Worm (Caenorhabditis elegans) whole organism, L2 larva: ENCODE results near the gene str-211.

Experiments
- Y55F3AM.14 ChIP-seq: fragments of 200-800 bp; sonication (Bioruptor generic); optimal IDR thresholded peaks from 2 replicates; lab custom pipeline; 2018; ENCODE audit warnings: mild to moderate bottlenecking, missing genetic modification characterization, missing compliant biosample characterization
- ama-1 ChIP-seq: fragments of 150-350 bp; optimal IDR thresholded peaks from 2 replicates; lab custom pipeline; 2018; ENCODE audit warnings: inconsistent platforms
- fos-1 ChIP-seq: fragments of 150-350 bp; optimal IDR thresholded peaks from 2 replicates; lab custom pipeline; 2014; ENCODE audit warnings: missing biosample characterization, missing genetic modification characterization
- lin-11 ChIP-seq: fragments of 150-350 bp; sonication (generic microtip); optimal IDR thresholded peaks from 2 replicates; lab custom pipeline; 2014; ENCODE audit warnings: missing biosample characterization, missing genetic modification characterization, inconsistent platforms, mixed read lengths
- lin-13 ChIP-seq: fragments of 150-350 bp; optimal IDR thresholded peaks from 2 replicates; lab custom pipeline; 2014; ENCODE audit warnings: missing biosample characterization, missing genetic modification reagents, missing genetic modification characterization
- nhr-12 ChIP-seq: fragments of 150-350 bp; optimal IDR thresholded peaks from 2 replicates; lab custom pipeline; 2014; ENCODE audit warnings: missing biosample characterization, missing genetic modification characterization
- sma-3 ChIP-seq: sonication (generic microtip); optimal IDR thresholded peaks from 2 replicates; lab custom pipeline; 2016; ENCODE audit warnings: missing genetic modification reagents, missing genetic modification characterization, missing compliant biosample characterization
- snpc-4 ChIP-seq: fragments of 150-350 bp; optimal IDR thresholded peaks from 2 replicates; lab custom pipeline; 2014; ENCODE audit warnings: missing biosample characterization, missing genetic modification characterization
- zag-1 ChIP-seq: fragments of 150-350 bp; optimal IDR thresholded peaks from 2 replicates; lab custom pipeline; 2014; ENCODE audit warnings: missing biosample characterization, missing genetic modification characterization

ce11 chrV:4983091-4983490, 39.0 kb upstream of the str-211 start, which contains the start of gene srsx-13:
- no peak for TF ChIP-seq sma-3 (GFP tag; lab: Kevin White, UChicago)
- no peak for TF ChIP-seq snpc-4 (tag; lab: Kevin White, UChicago)
- no peak for TF ChIP-seq fos-1 (tag; lab: Kevin White, UChicago)
- no peak for TF ChIP-seq ama-1 (lab: Kevin White, UChicago)
- no peak for TF ChIP-seq nhr-12 (tag; lab: Kevin White, UChicago)
- no peak for TF ChIP-seq Y55F3AM.14
- no peak for TF ChIP-seq zag-1 (tag; lab: Kevin White, UChicago)
- no peak for TF ChIP-seq lin-11 (tag; lab: Kevin White, UChicago)
- TF ChIP-seq lin-13 (GFP tag; lab: Kevin White, UChicago): no peak
